Fruit fly (Drosophila melanogaster) Kc167 (cell line): Measurements from ENCODE around the gene Gcn2.

ENCODE experiments used
- Myc ChIP-seq: fragments of >200 bp; optimal IDR thresholded peaks from 2 replicates; lab custom pipeline; 2017; ENCODE audit warnings: missing external identifiers
- Sin3A ChIP-seq: fragments of >200 bp; optimal IDR thresholded peaks from 2 replicates; lab custom pipeline; 2018; ENCODE audit warnings: missing external identifiers
- h ChIP-seq: fragments of >200 bp; optimal IDR thresholded peaks from 3 replicates; lab custom pipeline; 2018; ENCODE audit warnings: missing external identifiers
- insv ChIP-seq: fragments of >200 bp; optimal IDR thresholded peaks from 3 replicates; lab custom pipeline; 2018; ENCODE audit warnings: missing external identifiers
- psq ChIP-seq: fragments of >200 bp; optimal IDR thresholded peaks from 2 replicates; lab custom pipeline; 2017; ENCODE audit warnings: missing external identifiers
- ttk ChIP-seq: sonication (Bioruptor generic); optimal IDR thresholded peaks from 2 replicates; lab custom pipeline; 2017; ENCODE audit warnings: missing external identifiers

The Gcn2 gene

DNA sequence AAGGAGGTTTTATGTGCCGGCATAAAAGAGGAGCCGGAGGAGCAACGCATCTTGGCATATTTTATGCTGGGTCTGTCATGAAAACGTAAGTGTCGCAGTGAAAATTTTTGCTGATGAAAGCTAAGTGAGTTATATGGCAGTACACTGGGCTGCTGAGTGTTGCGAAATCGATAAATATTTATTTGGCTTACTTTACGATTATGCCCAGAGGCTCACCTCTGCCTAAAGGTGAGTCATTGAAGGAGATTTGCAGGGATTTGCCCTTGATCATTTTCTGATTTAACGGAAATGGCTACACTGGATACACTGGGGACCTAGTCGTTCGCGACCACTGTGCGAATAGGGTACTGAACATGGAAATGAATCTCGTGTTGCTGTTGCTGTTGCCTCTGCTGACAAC is 44.5 kb downstream of the Gcn2 start:
- TF ChIP-seq Myc = no peak
- TF ChIP-seq ttk (lab: Kevin White, UChicago) = no peak
- TF ChIP-seq Sin3A (lab: Kevin White, UChicago) = no peak
- no peak for TF ChIP-seq psq
- no peak for TF ChIP-seq h (lab: Kevin White, UChicago)
- no peak for TF ChIP-seq insv (lab: Kevin White, UChicago)

DNA sequence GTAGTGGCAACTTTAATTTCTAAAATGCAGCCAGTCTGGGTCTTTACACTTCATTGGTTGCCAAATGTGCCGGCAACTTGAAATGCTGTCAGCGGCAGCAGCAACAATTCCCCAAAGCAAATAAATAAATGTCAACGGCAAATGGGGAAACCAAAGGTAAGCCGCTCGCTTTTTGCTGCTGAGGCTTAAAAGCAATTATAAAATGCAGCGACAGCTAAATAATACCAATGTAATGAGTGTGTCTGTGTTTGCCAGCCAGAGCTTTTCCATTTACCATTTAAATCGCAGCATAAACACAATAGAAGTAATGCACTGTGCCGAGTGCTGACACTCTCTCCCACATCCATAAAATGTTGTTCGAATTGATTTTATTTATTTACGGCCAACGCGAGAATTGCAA is 45.1 kb downstream of the Gcn2 start:
- TF ChIP-seq insv (lab: Kevin White, UChicago) (no peak), h (lab: Kevin White, UChicago) (no peak), Sin3A (lab: Kevin White, UChicago) (no peak), psq (no peak), ttk (lab: Kevin White, UChicago) (no peak), Myc (no peak)

DNA sequence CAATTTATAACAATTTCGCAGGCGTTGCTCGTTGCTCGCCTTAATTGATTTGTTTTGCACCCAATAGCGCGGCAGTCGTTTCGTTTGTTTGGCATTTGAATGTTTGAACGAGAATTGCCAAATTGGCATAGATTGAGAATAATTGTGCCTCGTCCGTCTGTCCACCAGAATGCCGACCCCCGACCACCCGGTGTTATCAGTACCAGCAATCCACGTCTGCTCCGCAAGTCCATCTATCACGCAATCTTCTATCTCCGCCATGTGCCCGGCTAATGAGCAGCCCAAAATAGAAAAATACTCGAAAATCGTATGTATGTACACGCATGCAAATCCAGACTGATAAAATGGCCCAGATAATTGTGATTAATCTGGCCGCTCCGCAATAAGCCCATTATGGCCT is 47.6 kb downstream of the Gcn2 start:
- TF ChIP-seq ttk (lab: Kevin White, UChicago) (no peak), h (lab: Kevin White, UChicago) (no peak), insv (lab: Kevin White, UChicago) (no peak), Myc (no peak), psq (no peak), Sin3A (lab: Kevin White, UChicago) (no peak)

DNA sequence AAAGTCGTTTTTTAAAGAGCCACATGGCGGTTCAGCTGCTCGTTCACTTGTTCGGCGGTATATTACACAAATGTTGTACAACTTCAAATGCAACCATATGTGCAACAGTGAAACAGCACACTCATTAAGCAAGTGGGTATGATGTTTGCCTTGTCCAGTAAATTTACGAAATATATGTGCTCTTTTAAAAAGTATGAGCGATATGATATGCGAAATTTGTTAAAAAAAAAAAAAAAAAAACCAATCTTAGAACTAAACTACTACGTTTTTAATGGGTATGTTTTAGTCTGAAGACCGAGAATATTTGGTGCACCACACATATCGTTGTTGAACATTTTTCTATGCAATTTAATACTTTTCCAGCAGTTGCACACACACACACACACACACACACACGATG is 48.0 kb downstream of the Gcn2 start:
- no peak for TF ChIP-seq psq
- TF ChIP-seq Myc = no peak
